Worm (Caenorhabditis elegans) whole organism, late embryonic: ENCODE measurements around the gene F33C8.2.

ENCODE experiments used
- ceh-9 ChIP-seq: sonication (generic microtip); optimal IDR thresholded peaks from 2 replicates; lab custom pipeline; 2016; ENCODE audit warnings: mild to moderate bottlenecking, missing genetic modification characterization, inconsistent platforms, missing compliant biosample characterization
- pqm-1 ChIP-seq: sonication (generic microtip); optimal IDR thresholded peaks from 2 replicates; lab custom pipeline; 2016; ENCODE audit warnings: missing genetic modification characterization, missing compliant biosample characterization
- pros-1 ChIP-seq: fragments of 150-350 bp; optimal IDR thresholded peaks from 2 replicates; lab custom pipeline; 2014; ENCODE audit warnings: missing biosample characterization, missing genetic modification reagents, missing genetic modification characterization

DNA sequence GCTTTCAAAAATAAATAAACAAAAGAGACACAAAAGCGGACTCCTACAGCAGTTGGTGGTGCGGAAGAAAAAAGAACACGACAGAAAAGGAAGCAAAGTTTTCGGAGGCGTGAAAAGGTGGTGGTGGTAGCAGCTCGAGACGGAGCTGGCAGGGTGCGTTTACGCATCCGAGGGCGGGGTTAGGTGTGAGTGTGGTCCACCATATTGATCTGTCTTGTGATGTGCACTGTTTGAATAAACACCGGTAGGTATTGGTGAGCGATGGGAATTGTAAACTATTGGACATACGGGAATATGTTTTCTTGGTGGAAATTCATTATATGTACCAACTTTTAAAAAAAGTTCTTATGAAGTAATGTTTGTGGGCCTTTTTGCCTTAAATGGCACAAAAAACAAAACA is 39.8 kb downstream of the F33C8.2 start, which contains the start of gene C05G5.5:
- TF ChIP-seq pqm-1 (tag; lab: Kevin White, UChicago) (no peak), pros-1 (tag; lab: Kevin White, UChicago) (no peak), ceh-9 (tag; lab: Kevin White, UChicago) (no peak)
